Fruit fly (Drosophila melanogaster): ENCODE measurements around the gene CG44227.

Gene CG44227

DNA sequence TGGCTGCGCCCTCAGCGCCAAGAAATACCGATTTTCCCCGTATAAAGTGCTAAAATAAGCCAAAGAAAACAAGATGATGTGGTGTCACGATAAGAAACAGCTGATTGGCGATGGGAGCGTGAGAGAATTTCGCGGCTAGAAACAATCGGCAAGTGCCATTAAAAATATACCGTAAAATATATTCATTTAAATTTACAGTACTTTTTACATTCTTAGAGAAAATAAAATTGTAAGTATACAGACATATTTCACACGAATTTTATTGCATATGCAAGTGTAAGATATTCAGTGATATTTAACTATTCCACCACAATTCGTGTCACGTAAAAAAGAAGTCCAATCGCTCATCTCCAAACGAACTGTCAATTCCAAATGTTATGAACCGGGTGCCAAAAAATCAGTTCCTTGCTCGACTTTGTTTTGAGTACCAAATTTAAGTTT is 8.4 kb downstream of the CG44227 start, which contains the start of the genes Unc50, CG11755 and CG8043 (continued):
- peak; percentile 55; the same call in 1 of the 2 replicates for TF ChIP-seq E2f1 (GFP tag; IDR thresholded peaks at IDR 0.05)
- TF ChIP-seq Mad (GFP tag; optimal IDR thresholded peaks at IDR 0.05): peak; percentile 76
- TF ChIP-seq hth (optimal IDR thresholded peaks at IDR 0.05): no peak
- TF ChIP-seq CG34422 (GFP tag; IDR thresholded peaks at IDR 0.05): no peak
- peak; percentile 64 for TF ChIP-seq CG12104 (GFP tag; optimal IDR thresholded peaks at IDR 0.05)
- no peak for TF ChIP-seq CG2199 (GFP tag; IDR thresholded peaks at IDR 0.05)
- peak in 1 of 2 experiments; percentile 28 for TF ChIP-seq Hr78 (GFP tag; optimal IDR thresholded peaks at IDR 0.05)
- TF ChIP-seq chm (GFP tag; IDR thresholded peaks at IDR 0.05): no peak
- peak; percentile 10 for TF ChIP-seq CG6654 (GFP tag; optimal IDR thresholded peaks at IDR 0.05)
- peak; percentile 50 for TF ChIP-seq peb (GFP tag; IDR thresholded peaks at IDR 0.05)
- TF ChIP-seq E2f2 (GFP tag; IDR thresholded peaks at IDR 0.05): peak; percentile 47; the same call in 1 of the 2 replicates
- peak; percentile 49 for TF ChIP-seq Myb (GFP tag; optimal IDR thresholded peaks at IDR 0.05)
- no peak for TF ChIP-seq CG6854 (GFP tag; optimal IDR thresholded peaks at IDR 0.05)
- peak; percentile 47 for TF ChIP-seq ems (GFP tag; optimal IDR thresholded peaks at IDR 0.05)
- TF ChIP-seq disco-r (GFP tag; optimal IDR thresholded peaks at IDR 0.05): peak; percentile 53
- TF ChIP-seq CG3065 (GFP tag; optimal IDR thresholded peaks at IDR 0.05): peak; percentile 48
- TF ChIP-seq Hey (tag; optimal IDR thresholded peaks at IDR 0.05): no peak
- TF ChIP-seq bsh (GFP tag; optimal IDR thresholded peaks at IDR 0.05): peak in 1 of 2 experiments; percentile 72
- TF ChIP-seq chn (GFP tag; optimal IDR thresholded peaks at IDR 0.05): peak; percentile 60
- TF ChIP-seq CG11247 (GFP tag; IDR thresholded peaks at IDR 0.05): peak; percentile 57; the same call in 1 of the 2 replicates
- peak; percentile 46 for TF ChIP-seq CG5180 (GFP tag; optimal IDR thresholded peaks at IDR 0.05)
- peak in 1 of 2 experiments; percentile 64 for TF ChIP-seq Hr51 (GFP tag; optimal IDR thresholded peaks at IDR 0.05)
- peak; percentile 20 for TF ChIP-seq emc (GFP tag; optimal IDR thresholded peaks at IDR 0.05)
- no peak for TF ChIP-seq Fer1 (GFP tag; optimal IDR thresholded peaks at IDR 0.05)
- peak; percentile 65 for TF ChIP-seq CG12744 (GFP tag; optimal IDR thresholded peaks at IDR 0.05)
- TF ChIP-seq NFAT (GFP tag; IDR thresholded peaks at IDR 0.05): peak; percentile 66
- TF ChIP-seq CG10565 (GFP tag; optimal IDR thresholded peaks at IDR 0.05): no peak
- TF ChIP-seq esg (GFP tag; conservative IDR thresholded peaks at IDR 0.05): peak; percentile 63
- TF ChIP-seq btn (GFP tag; optimal IDR thresholded peaks at IDR 0.05): no peak
- peak; percentile 91 for TF ChIP-seq lilli (GFP tag; optimal IDR thresholded peaks at IDR 0.05)
- TF ChIP-seq pfk (GFP tag; optimal IDR thresholded peaks at IDR 0.05): no peak
- TF ChIP-seq nom (GFP tag; optimal IDR thresholded peaks at IDR 0.05): no peak
- TF ChIP-seq sob (GFP tag; IDR thresholded peaks at IDR 0.05): peak; percentile 81
- TF ChIP-seq Dad (GFP tag; optimal IDR thresholded peaks at IDR 0.05): peak; percentile 41
- TF ChIP-seq corto (GFP tag; optimal IDR thresholded peaks at IDR 0.05): peak; percentile 72
- TF ChIP-seq ab (GFP tag; optimal IDR thresholded peaks at IDR 0.05): no peak
- TF ChIP-seq Lhr (GFP tag; optimal IDR thresholded peaks at IDR 0.05): peak; percentile 58
- TF ChIP-seq bowl (GFP tag; IDR thresholded peaks at IDR 0.05): no peak
- peak; percentile 48 for TF ChIP-seq Spps (tag; optimal IDR thresholded peaks at IDR 0.05)
- TF ChIP-seq YL-1 (GFP tag; optimal IDR thresholded peaks at IDR 0.05): peak; percentile 71
- TF ChIP-seq tgo (GFP tag; IDR thresholded peaks at IDR 0.05): peak; percentile 76
- TF ChIP-seq knrl (GFP tag; IDR thresholded peaks at IDR 0.05; ENCODE audit: partially characterized antibody): peak; percentile 99
- TF ChIP-seq CG4617 (GFP tag; optimal IDR thresholded peaks at IDR 0.05; ENCODE audit: borderline replicate concordance): peak; percentile 68
- TF ChIP-seq CG10959 (GFP tag; IDR thresholded peaks at IDR 0.05): peak; percentile 44
- TF ChIP-seq dati (GFP tag; IDR thresholded peaks at IDR 0.05): no peak
- peak; percentile 88 for TF ChIP-seq Sin3A (optimal IDR thresholded peaks at IDR 0.05)
- peak; percentile 83 for TF ChIP-seq Abd-B (GFP tag; optimal IDR thresholded peaks at IDR 0.05)
- TF ChIP-seq nmo (GFP tag; optimal IDR thresholded peaks at IDR 0.05): peak; percentile 92
- TF ChIP-seq Oli (tag; optimal IDR thresholded peaks at IDR 0.05): peak; percentile 64
- TF ChIP-seq wdn (GFP tag; IDR thresholded peaks at IDR 0.05): 0 out of 2 replicates have a peak, but pooled peaks have one; percentile 61
- peak; percentile 83; the same call in 2 of the 3 replicates for TF ChIP-seq CG7963 (GFP tag; IDR thresholded peaks at IDR 0.05; ENCODE audit: partially characterized antibody)
